Worm (Caenorhabditis elegans): ENCODE data around the gene C49H3.4.
"Not testable (repeated sequence)": the region's sequence is repeated elsewhere in the genome, so short reads cannot be mapped to it uniquely, and the experiment has no call there.

C49H3.4 gene

ce11 chrIV:7940919-7941318, 25.8 kb downstream of the C49H3.4 start, which contains the start of gene exc-9:
TSS of gene exc-9 (minus strand) at chrIV:7941019.
- TF ChIP-seq dao-5 (tag; optimal IDR thresholded peaks at IDR 0.05): no peak
- no peak for TF ChIP-seq W03F9.2 (tag; optimal IDR thresholded peaks at IDR 0.05)
- no peak for TF ChIP-seq him-1 (tag; optimal IDR thresholded peaks at IDR 0.05)

- no peak for TF ChIP-seq dao-5 (tag; optimal IDR thresholded peaks at IDR 0.05)
- TF ChIP-seq W03F9.2 (tag; optimal IDR thresholded peaks at IDR 0.05): no peak
- TF ChIP-seq him-1 (tag; optimal IDR thresholded peaks at IDR 0.05): no peak
These were observed 28.2 kb downstream of the C49H3.4 start for ce11 chrIV:7943272-7943671.

ce11 chrIV:7946457-7946856, 31.4 kb downstream of the C49H3.4 start, which contains the start of gene czw-1:
TSS of gene czw-1 (minus strand) at chrIV:7946825.
- no peak for TF ChIP-seq him-1 (tag; optimal IDR thresholded peaks at IDR 0.05)
- no peak for TF ChIP-seq W03F9.2 (tag; optimal IDR thresholded peaks at IDR 0.05)
- TF ChIP-seq dao-5 (tag; optimal IDR thresholded peaks at IDR 0.05): no peak

DNA sequence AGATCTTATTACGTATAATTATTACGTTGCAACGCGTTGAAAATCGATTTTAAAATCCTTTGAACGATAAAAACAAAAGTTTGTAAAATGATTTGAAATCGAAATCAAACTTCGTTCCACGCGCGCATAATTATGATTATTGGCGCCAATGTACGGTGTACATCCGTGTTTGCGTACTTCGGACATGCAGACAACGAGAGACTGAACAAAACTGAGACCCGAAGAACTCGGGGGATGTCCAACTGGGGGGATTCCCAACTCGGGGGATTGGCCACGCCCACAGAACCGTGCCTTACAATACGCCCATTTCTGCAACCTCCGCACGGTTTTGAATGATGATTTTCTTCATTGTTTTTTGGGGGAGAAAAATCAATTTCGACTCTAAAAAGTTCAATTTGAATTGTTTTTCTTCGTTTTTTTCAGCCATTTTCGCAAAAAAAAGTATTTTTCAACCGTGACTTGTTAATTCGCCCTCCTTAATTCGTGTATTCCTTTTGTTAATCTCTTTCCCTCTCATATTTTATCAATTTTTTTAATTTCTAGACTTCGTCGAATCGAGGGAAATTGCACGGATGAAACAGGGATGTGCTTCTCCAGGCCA, 31.9 kb downstream of the C49H3.4 start, which contains the start of gene F20D12.12:
TSS of gene F20D12.12 (plus strand) at position 542 of the 601 bp plus-strand sequence.
- peak; percentile 46 for TF ChIP-seq W03F9.2 (tag; optimal IDR thresholded peaks at IDR 0.05)

DNA sequence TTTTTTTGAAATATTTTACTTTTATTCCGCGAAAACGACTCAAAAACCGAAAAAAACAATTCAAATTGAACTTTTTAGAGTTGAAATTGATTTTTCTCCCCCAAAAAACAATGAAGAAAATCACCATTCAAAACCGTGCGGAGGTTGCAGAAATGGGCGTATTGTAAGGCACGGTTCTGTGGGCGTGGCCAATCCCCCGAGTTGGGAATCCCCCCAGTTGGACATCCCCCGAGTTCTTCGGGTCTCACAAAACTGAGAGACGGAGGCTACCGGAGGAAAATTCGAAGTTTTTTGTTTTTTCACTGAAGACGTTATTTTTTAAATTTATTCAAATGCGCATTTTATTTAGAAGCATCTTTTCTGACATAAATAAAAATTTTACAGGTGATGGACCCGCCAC, 33.2 kb downstream of the C49H3.4 start, which contains the start of gene mcm-3AP:
TSS of gene mcm-3AP (plus strand) at position 383 of the 400 bp plus-strand sequence.
- not testable (repeated sequence) for TF ChIP-seq him-1, dao-5, W03F9.2 (tag; optimal IDR thresholded peaks at IDR 0.05)

DNA sequence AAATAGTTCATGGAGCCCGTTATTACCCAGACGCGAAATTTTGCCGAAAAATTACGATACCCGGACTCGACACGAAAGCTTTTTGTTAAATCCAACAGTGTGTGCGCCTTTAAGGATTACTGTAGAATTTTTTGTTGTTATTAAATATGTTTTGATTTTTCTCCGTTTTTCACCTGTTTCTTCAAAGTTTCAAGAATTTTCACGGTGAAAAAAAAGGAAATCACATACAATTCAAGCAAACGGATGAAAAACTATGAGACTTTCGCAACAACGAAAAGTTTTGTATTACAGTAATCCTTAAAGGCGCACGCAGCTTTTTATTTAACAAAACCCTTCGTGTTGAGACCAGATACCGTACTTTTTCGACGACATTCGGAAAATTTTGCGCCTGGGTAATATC, 38.9 kb downstream of the C49H3.4 start:
- no peak for TF ChIP-seq dao-5 (tag; optimal IDR thresholded peaks at IDR 0.05)

DNA sequence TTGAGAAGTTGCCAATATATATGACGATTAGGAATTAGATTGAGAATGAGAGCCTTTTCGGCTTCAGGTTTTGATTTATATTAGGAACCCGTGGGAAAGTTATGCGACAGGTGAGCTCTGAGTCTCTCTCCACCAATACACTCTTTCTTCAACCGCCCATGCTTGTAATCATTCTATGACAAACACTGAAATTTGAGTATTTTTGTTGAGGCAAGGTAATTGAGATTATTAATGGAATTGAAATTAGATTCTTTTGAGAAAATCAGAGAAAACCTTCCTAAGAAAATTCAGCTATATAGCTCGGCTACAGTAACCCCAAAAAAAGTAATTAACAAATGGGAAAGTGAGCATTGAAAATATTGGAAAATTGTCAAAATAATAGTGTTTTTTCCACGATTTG, 40.8 kb downstream of the C49H3.4 start, which contains the start of gene ceh-19:
TSS of gene ceh-19 (minus strand) at position 101 of the 400 bp plus-strand sequence.
- TF ChIP-seq dao-5 (tag; optimal IDR thresholded peaks at IDR 0.05) (no peak), W03F9.2 (tag; optimal IDR thresholded peaks at IDR 0.05) (no peak), him-1 (tag; optimal IDR thresholded peaks at IDR 0.05) (no peak)

DNA sequence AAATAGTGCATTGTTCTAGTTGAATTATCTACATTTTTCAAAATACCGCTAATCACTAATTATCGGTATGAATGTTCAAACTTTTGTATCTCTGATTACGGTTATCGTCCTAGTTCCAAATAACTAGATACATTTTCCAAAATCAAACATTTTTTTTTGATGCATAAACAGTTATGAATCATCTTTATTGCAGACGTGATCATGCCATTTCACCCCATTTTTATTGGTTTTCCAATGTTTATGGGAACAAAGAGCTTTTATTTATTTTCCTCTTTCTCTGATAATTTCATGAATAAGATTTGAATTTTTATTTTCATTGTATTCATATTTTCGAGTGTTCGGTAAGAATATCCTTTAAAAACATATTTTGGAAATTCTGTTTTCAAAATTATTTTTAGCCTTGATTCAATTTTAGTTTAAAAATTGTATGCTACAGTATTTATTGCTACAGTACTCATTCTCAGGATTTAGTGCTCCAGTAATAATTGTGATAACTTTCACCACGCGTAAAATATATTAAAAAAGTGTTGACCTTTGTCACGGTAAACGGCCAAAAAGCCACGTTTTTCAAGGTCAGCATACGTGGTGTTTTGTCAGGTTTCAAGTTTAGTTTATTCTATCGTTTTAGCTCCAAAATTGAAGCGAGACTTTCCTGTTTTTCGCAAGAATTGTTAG, 41.7 kb downstream of the C49H3.4 start, which contains the start of gene csr-1:
TSS of gene csr-1 (plus strand) at position 625 of the 675 bp plus-strand sequence.
- TF ChIP-seq dao-5 (tag; optimal IDR thresholded peaks at IDR 0.05): no peak
- no peak for TF ChIP-seq him-1 (tag; optimal IDR thresholded peaks at IDR 0.05)
- TF ChIP-seq W03F9.2 (tag; optimal IDR thresholded peaks at IDR 0.05): no peak

DNA sequence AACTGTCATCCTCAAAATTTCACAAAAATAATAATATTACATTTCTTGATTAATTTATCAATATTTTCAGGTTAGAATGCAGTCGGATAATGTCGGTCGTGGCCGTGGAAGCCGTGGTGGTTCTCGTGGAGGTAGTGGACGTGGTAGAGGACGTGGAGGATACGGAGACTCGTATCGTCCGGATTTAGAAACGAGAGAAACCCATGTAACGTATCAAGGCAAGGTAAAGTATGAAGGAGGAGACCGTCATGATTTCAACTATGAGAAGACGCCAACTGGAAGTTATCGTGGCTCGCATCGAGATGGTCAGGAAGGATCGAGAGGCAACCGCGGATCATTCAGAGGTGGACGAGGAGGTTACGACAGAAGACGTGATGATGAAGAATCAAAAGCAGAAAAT, 42.4 kb downstream of the C49H3.4 start, which contains the start of gene frpr-10:
TSS of gene frpr-10 (plus strand) at position 301 of the 400 bp plus-strand sequence.
- no peak for TF ChIP-seq dao-5 (tag; optimal IDR thresholded peaks at IDR 0.05)
- TF ChIP-seq him-1 (tag; optimal IDR thresholded peaks at IDR 0.05): no peak

DNA sequence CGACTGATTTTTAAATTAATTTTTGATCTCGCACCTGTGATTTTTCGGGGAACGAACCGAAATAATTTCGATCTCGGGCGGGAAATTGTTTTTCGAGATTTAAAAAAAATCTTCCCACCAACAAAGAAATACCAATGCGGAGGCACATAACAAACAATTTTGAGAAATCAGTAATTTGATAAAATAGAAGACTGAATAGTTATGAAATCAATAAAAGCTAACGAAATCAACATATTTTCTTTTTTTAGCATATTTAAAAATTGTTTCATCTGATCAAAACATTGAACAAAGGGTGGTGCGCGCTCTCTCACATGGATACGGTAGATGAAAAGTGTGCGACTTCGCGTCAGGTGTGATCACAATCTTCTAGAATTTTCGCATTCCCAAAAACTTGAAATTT, 43.0 kb downstream of the C49H3.4 start:
- no peak for TF ChIP-seq him-1 (tag; optimal IDR thresholded peaks at IDR 0.05)
- TF ChIP-seq W03F9.2 (tag; optimal IDR thresholded peaks at IDR 0.05): no peak
- TF ChIP-seq dao-5 (tag; optimal IDR thresholded peaks at IDR 0.05): no peak

DNA sequence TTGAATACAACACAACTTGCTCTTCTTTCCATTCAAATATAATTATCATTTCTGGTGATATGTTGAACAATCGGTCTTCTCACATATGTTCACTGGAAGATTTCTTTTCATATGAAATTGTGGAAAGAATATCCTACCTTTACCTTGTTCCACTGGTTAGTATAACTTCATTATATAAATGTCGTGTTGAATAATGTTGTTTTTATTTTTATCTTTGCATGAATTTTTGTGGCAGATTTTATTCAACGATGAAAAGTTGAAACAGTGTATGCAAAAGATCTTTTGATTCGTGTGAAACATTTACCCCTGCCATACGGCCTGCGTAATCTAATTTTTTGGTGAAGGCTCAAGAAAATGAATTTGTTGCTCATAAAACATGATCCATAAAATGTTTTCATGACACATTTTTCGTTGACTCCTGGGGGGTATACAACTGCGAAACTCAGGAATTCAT, 46.8 kb downstream of the C49H3.4 start:
- TF ChIP-seq him-1 (tag; optimal IDR thresholded peaks at IDR 0.05) (no peak), dao-5 (tag; optimal IDR thresholded peaks at IDR 0.05) (no peak), W03F9.2 (tag; optimal IDR thresholded peaks at IDR 0.05) (no peak)
